Fruit fly (Drosophila melanogaster): ENCODE results near the gene CG31189.

DNA sequence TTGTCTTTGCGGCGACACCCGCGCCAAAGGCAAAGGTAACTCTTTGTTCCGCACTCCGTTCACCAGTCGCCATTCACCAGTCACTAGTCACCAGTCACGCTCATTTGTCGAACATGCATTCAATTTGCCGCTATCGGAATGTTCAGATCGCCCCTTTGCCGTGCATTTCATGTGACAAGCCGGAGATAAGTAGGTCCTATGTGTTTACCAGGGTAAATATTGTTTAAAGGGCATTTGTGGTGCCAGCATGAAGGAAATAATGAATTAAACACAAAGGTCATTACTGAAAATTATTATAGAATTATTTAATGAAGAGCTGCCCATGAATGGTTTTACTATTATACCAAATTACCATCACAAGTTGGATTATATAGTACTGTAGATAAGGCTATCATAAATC is 44.5 kb downstream of the CG31189 start:
- no peak for TF ChIP-seq psq (optimal IDR thresholded peaks at IDR 0.05)
- no peak for TF ChIP-seq Myc (optimal IDR thresholded peaks at IDR 0.05)
- no peak for TF ChIP-seq h (optimal IDR thresholded peaks at IDR 0.05)
- TF ChIP-seq ttk (optimal IDR thresholded peaks at IDR 0.05), result no peak
- no peak for TF ChIP-seq Sin3A (optimal IDR thresholded peaks at IDR 0.05)
- no peak for TF ChIP-seq insv (optimal IDR thresholded peaks at IDR 0.05)
